Fruit fly (Drosophila melanogaster) whole organism, embryonic: ENCODE results near the gene CG1764.
A peak's percentile ranks its signal among the peaks of the same experiment; 100 is the strongest.

ENCODE experiments used
- B-H2 ChIP-seq: fragments of 200-800 bp; sonication (Bioruptor generic); optimal IDR thresholded peaks from 2 replicates; lab custom pipeline; 2018; ENCODE audit warnings: missing biosample characterization, mild to moderate bottlenecking, missing genetic modification characterization
- CG12299 ChIP-seq: fragments of 200-800 bp; sonication (Bioruptor generic); optimal IDR thresholded peaks from 2 replicates; lab custom pipeline; 2018; ENCODE audit warnings: missing biosample characterization, mild to moderate bottlenecking, missing genetic modification characterization
- CG13775 ChIP-seq: fragments of 200-800 bp; sonication (Bioruptor generic); optimal IDR thresholded peaks from 3 replicates; lab custom pipeline; 2017; ENCODE audit warnings: missing biosample characterization, mild to moderate bottlenecking, missing genetic modification characterization
- CG14860 ChIP-seq: fragments of 200-800 bp; sonication (Bioruptor generic); IDR thresholded peaks from 3 replicates; pipeline ENCODE4 v1.3.6; 2022; ENCODE audit warnings: missing biosample characterization, missing genetic modification characterization; ENCODE audit not compliant: partially characterized antibody
- CG1529 ChIP-seq: fragments of 200-800 bp; sonication (Bioruptor generic); optimal IDR thresholded peaks from 3 replicates; lab custom pipeline; 2018; ENCODE audit warnings: missing biosample characterization, missing genetic modification characterization
- CG15514 ChIP-seq: fragments of 200-800 bp; sonication (Bioruptor generic); optimal IDR thresholded peaks from 3 replicates; lab custom pipeline; 2017; ENCODE audit warnings: missing biosample characterization, missing genetic modification characterization, mild to moderate bottlenecking, moderate library complexity, missing genetic modification reagents
- CG17385 ChIP-seq: fragments of 200-800 bp; sonication (Bioruptor generic); optimal IDR thresholded peaks from 3 replicates; lab custom pipeline; 2018; ENCODE audit warnings: missing biosample characterization, mild to moderate bottlenecking, missing genetic modification characterization
- CG18011 ChIP-seq: fragments of 200-800 bp; sonication (Bioruptor generic); optimal IDR thresholded peaks from 2 replicates; lab custom pipeline; 2017; ENCODE audit warnings: missing biosample characterization, missing genetic modification characterization, mild to moderate bottlenecking, moderate library complexity, missing genotype
- CG2678 ChIP-seq: fragments of 200-800 bp; sonication (Bioruptor generic); optimal IDR thresholded peaks from 3 replicates; lab custom pipeline; 2019; ENCODE audit warnings: missing biosample characterization, mild to moderate bottlenecking, missing genetic modification characterization, moderate library complexity
- CG2712 ChIP-seq: fragments of 200-800 bp; optimal IDR thresholded peaks from 3 replicates; lab custom pipeline; 2019; ENCODE audit warnings: missing biosample characterization, mild to moderate bottlenecking, missing genetic modification characterization, moderate library complexity
- CG32532 ChIP-seq: fragments of 200-800 bp; sonication (Bioruptor generic); IDR thresholded peaks from 2 replicates; pipeline ENCODE4 v1.3.6; 2022; ENCODE audit warnings: missing biosample characterization, missing genetic modification characterization
- CG32767 ChIP-seq: fragments of 200-800 bp; sonication (Bioruptor generic); IDR thresholded peaks from 2 replicates; pipeline ENCODE4 v1.3.6; 2022; ENCODE audit warnings: missing biosample characterization, missing genetic modification characterization
- CG33557 ChIP-seq: fragments of 200-800 bp; sonication (Bioruptor generic); optimal IDR thresholded peaks from 2 replicates; lab custom pipeline; 2019; ENCODE audit warnings: missing biosample characterization, mild to moderate bottlenecking, missing genetic modification characterization, moderate library complexity
- CG4282 ChIP-seq: fragments of 200-800 bp; sonication (Bioruptor generic); optimal IDR thresholded peaks from 2 replicates; lab custom pipeline; 2016; ENCODE audit warnings: missing biosample characterization, missing genetic modification characterization
- CG5180 ChIP-seq: fragments of 200-800 bp; sonication (Bioruptor generic); optimal IDR thresholded peaks from 3 replicates; lab custom pipeline; 2017; ENCODE audit warnings: missing biosample characterization, missing genetic modification characterization, mild to moderate bottlenecking, moderate library complexity, missing genetic modification reagents
- CG6683 ChIP-seq: fragments of 200-800 bp; sonication (Bioruptor generic); optimal IDR thresholded peaks from 2 replicates; lab custom pipeline; 2017; ENCODE audit warnings: missing biosample characterization, mild to moderate bottlenecking, missing genetic modification characterization, missing genetic modification reagents
- D19A ChIP-seq: fragments of 200-800 bp; optimal IDR thresholded peaks from 3 replicates; lab custom pipeline; 2019; ENCODE audit warnings: missing biosample characterization, mild to moderate bottlenecking, missing genetic modification characterization, moderate library complexity
- Deaf1 ChIP-seq: fragments of 200-800 bp; optimal IDR thresholded peaks from 3 replicates; lab custom pipeline; 2019; ENCODE audit warnings: missing biosample characterization, mild to moderate bottlenecking, missing genetic modification characterization, moderate library complexity
- Dek ChIP-seq: fragments of 200-800 bp; sonication (Bioruptor generic); optimal IDR thresholded peaks from 3 replicates; lab custom pipeline; 2019; ENCODE audit warnings: missing biosample characterization, mild to moderate bottlenecking, missing genetic modification characterization, moderate library complexity
- ERR ChIP-seq: fragments of 200-800 bp; sonication (Bioruptor generic); optimal IDR thresholded peaks from 2 replicates; lab custom pipeline; 2016; ENCODE audit warnings: missing biosample characterization, missing genetic modification characterization
- HHEX ChIP-seq: fragments of 200-800 bp; sonication (Bioruptor generic); optimal IDR thresholded peaks from 3 replicates; lab custom pipeline; 2017; ENCODE audit warnings: missing biosample characterization, mild to moderate bottlenecking, missing genetic modification characterization, missing genetic modification reagents
- Jarid2 ChIP-seq: fragments of 200-800 bp; sonication (Bioruptor generic); optimal IDR thresholded peaks from 3 replicates; lab custom pipeline; 2017; ENCODE audit warnings: mild to moderate bottlenecking, missing biosample characterization, missing genetic modification reagents, missing genetic modification characterization
- Lim3 ChIP-seq: fragments of 200-800 bp; sonication (Bioruptor generic); IDR thresholded peaks from 2 replicates; pipeline ENCODE4 v1.3.6; 2022; ENCODE audit warnings: missing biosample characterization, missing genetic modification characterization
- Lpt ChIP-seq: fragments of >200 bp; optimal IDR thresholded peaks from 2 replicates; lab custom pipeline; 2018; ENCODE audit warnings: missing biosample characterization, missing genetic modification characterization
- Meics ChIP-seq: fragments of 200-800 bp; sonication (Bioruptor generic); optimal IDR thresholded peaks from 2 replicates; lab custom pipeline; 2017; ENCODE audit warnings: missing biosample characterization, mild to moderate bottlenecking, missing genetic modification characterization
- Mrtf ChIP-seq: fragments of 200-800 bp; sonication (Bioruptor generic); IDR thresholded peaks from 3 replicates; pipeline ENCODE4 v1.3.6; 2022; ENCODE audit warnings: missing biosample characterization, missing genetic modification characterization
- NfI ChIP-seq: fragments of 200-800 bp; sonication (Bioruptor generic); optimal IDR thresholded peaks from 3 replicates; lab custom pipeline; 2018; ENCODE audit warnings: missing biosample characterization, mild to moderate bottlenecking, missing genetic modification characterization, moderate library complexity
- Rfx ChIP-seq: fragments of 200-800 bp; sonication (Bioruptor generic); IDR thresholded peaks from 2 replicates; pipeline ENCODE4 v1.3.6; 2022; ENCODE audit warnings: missing biosample characterization, missing genetic modification characterization
- Trl ChIP-seq, 3 experiments: fragments of >200 bp in 2 of 3; fragments of 200-800 bp in 1 of 3; sonication (Bioruptor generic) in 1 of 3; optimal IDR thresholded peaks; 2 replicates in 1 of 3; 3 replicates in 2 of 3; lab custom pipeline; 2016 to 2017; ENCODE audit warnings: missing biosample characterization in 1 of 3, missing genetic modification characterization in 1 of 3
- bcd ChIP-seq: fragments of 200-800 bp; sonication (Bioruptor generic); optimal IDR thresholded peaks from 2 replicates; lab custom pipeline; 2017; ENCODE audit warnings: missing biosample characterization, mild to moderate bottlenecking, missing genetic modification characterization
- dan ChIP-seq: fragments of 200-800 bp; sonication (Bioruptor generic); IDR thresholded peaks from 2 replicates; pipeline ENCODE4 v1.3.6; 2022; ENCODE audit warnings: missing biosample characterization, missing genetic modification characterization
- danr ChIP-seq: fragments of 200-800 bp; sonication (Bioruptor generic); IDR thresholded peaks from 2 replicates; pipeline ENCODE4 v1.3.6; 2022; ENCODE audit warnings: missing biosample characterization, missing genetic modification characterization
- dimm ChIP-seq: fragments of 200-800 bp; sonication (Bioruptor generic); IDR thresholded peaks from 2 replicates; pipeline ENCODE4 v1.3.6; 2022; ENCODE audit warnings: missing biosample characterization, missing genetic modification characterization
- dmrt99B ChIP-seq: fragments of 200-800 bp; sonication (Bioruptor generic); optimal IDR thresholded peaks from 2 replicates; lab custom pipeline; 2018; ENCODE audit warnings: missing biosample characterization, mild to moderate bottlenecking, missing genetic modification characterization, moderate library complexity
- dpn ChIP-seq, 2 experiments: fragments of 200-800 bp; sonication (Bioruptor generic); optimal IDR thresholded peaks; 3 replicates each; lab custom pipeline; 2016; ENCODE audit warnings: missing biosample characterization in 2 of 2, missing genetic modification characterization in 2 of 2
- esg ChIP-seq: fragments of 200-800 bp; sonication (Bioruptor generic); conservative IDR thresholded peaks from 2 replicates; pipeline ENCODE4 v1.3.6; 2022; ENCODE audit warnings: missing biosample characterization, missing genetic modification characterization
- eve ChIP-seq, 2 experiments: fragments of >200 bp; optimal IDR thresholded peaks; 2 replicates each; lab custom pipeline; 2017; ENCODE audit warnings: missing biosample characterization in 2 of 2, missing genetic modification characterization in 2 of 2
- gcm ChIP-seq: fragments of 200-800 bp; sonication (Bioruptor generic); optimal IDR thresholded peaks from 2 replicates; lab custom pipeline; 2019; ENCODE audit warnings: missing biosample characterization, mild to moderate bottlenecking, missing genetic modification characterization, moderate library complexity
- grau ChIP-seq: fragments of 200-800 bp; optimal IDR thresholded peaks from 3 replicates; lab custom pipeline; 2019; ENCODE audit warnings: missing biosample characterization, mild to moderate bottlenecking, missing genetic modification characterization, moderate library complexity
- h ChIP-seq: fragments of >200 bp; optimal IDR thresholded peaks from 2 replicates; lab custom pipeline; 2017
- mam ChIP-seq: fragments of 200-800 bp; sonication (Bioruptor generic); optimal IDR thresholded peaks from 3 replicates; lab custom pipeline; 2016; ENCODE audit warnings: missing biosample characterization, missing genetic modification characterization
- prd ChIP-seq, 3 experiments: fragments of >200 bp in 2 of 3; fragments of 200-800 bp in 1 of 3; sonication (Bioruptor generic) in 1 of 3; optimal IDR thresholded peaks in 2 of 3; IDR thresholded peaks in 1 of 3; 2 replicates in 2 of 3; 3 replicates in 1 of 3; pipeline versions ENCODE4 v1.3.6 to Lab custom; 2017 to 2022; ENCODE audit warnings: missing biosample characterization in 1 of 3, missing genetic modification characterization in 1 of 3
- rib ChIP-seq: fragments of 200-800 bp; sonication (Bioruptor generic); IDR thresholded peaks from 2 replicates; pipeline ENCODE4 v1.3.6; 2022; ENCODE audit warnings: missing biosample characterization, missing genetic modification characterization
- scrt ChIP-seq: fragments of 200-800 bp; sonication (Bioruptor generic); optimal IDR thresholded peaks from 2 replicates; lab custom pipeline; 2018; ENCODE audit warnings: missing biosample characterization, mild to moderate bottlenecking, missing genetic modification characterization, moderate library complexity
- sd ChIP-seq: fragments of 200-800 bp; sonication (Bioruptor generic); optimal IDR thresholded peaks from 3 replicates; lab custom pipeline; 2018; ENCODE audit warnings: missing biosample characterization, mild to moderate bottlenecking, missing genetic modification characterization, moderate library complexity
- shn ChIP-seq: fragments of 200-800 bp; sonication (Bioruptor generic); optimal IDR thresholded peaks from 3 replicates; lab custom pipeline; 2016; ENCODE audit warnings: missing biosample characterization, missing genetic modification characterization
- sug ChIP-seq: fragments of 200-800 bp; optimal IDR thresholded peaks from 2 replicates; lab custom pipeline; 2019; ENCODE audit warnings: missing biosample characterization, mild to moderate bottlenecking, missing genetic modification characterization, moderate library complexity
- unpg ChIP-seq: fragments of 200-800 bp; sonication (Bioruptor generic); optimal IDR thresholded peaks from 3 replicates; lab custom pipeline; 2018; ENCODE audit warnings: missing biosample characterization, mild to moderate bottlenecking, missing genetic modification characterization, moderate library complexity
- wek ChIP-seq: fragments of 200-800 bp; sonication (Bioruptor generic); optimal IDR thresholded peaks from 3 replicates; lab custom pipeline; 2018; ENCODE audit warnings: missing biosample characterization, mild to moderate bottlenecking, missing genetic modification characterization, moderate library complexity

Gene CG1764

DNA sequence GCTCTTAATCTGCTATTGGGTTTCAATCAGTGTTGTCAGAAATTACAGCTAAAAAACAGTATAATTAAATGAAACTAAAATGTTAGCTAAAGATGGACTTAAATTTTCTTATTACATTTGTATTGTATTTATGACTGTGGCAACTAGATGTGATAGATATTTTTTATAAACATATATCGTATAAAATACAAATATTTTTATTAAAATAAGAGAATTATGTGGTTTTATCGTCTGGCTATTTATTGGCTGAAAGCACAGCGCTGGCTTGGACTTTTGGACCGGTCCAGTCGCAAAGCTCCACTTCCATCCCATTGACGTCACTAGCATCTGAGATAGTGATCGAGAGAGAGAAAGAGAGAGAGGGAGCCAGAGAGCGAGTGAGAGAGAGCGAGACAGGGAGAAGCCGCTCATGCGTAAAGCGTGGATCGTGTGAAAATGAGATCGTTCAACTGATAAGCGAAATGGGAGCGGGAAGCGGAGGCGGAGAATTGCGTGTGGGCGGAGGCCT is 17.2 kb upstream of the CG1764 start:
- no peak for TF ChIP-seq mam (GFP tag; lab: Kevin White, UChicago)
- TF ChIP-seq CG12299: peak; percentile 3
- TF ChIP-seq Rfx: 0 out of 2 replicates have a peak, but pooled peaks have one; percentile 14
- TF ChIP-seq CG1529 (GFP tag; lab: Kevin White, UChicago): no peak
- TF ChIP-seq Lim3: no peak
- TF ChIP-seq CG6683 (GFP tag; lab: Kevin White, UChicago): peak; percentile 28
- TF ChIP-seq CG2712 (tag; lab: Kevin White, UChicago): peak; percentile 50
- TF ChIP-seq CG5180: peak; percentile 22
- TF ChIP-seq CG15514 (GFP tag; lab: Kevin White, UChicago): peak; percentile 28
- TF ChIP-seq dimm (GFP tag; lab: Robert Waterston, UW): no peak
- TF ChIP-seq Trl (optimal IDR thresholded peaks at IDR 0.05; lab: Kevin White, UChicago): peak; percentile 53 to 80
- no peak for TF ChIP-seq Trl (GFP tag; optimal IDR thresholded peaks at IDR 0.05; lab: Kevin White, UChicago)
- peak; percentile 34 for TF ChIP-seq CG17385 (GFP tag; lab: Kevin White, UChicago)
- peak; percentile 55 for TF ChIP-seq Meics (GFP tag; lab: Kevin White, UChicago)
- peak; percentile 48 for TF ChIP-seq D19A
- TF ChIP-seq dmrt99B (tag; lab: Kevin White, UChicago): peak; percentile 53
- peak; percentile 8 for TF ChIP-seq scrt (GFP tag; lab: Kevin White, UChicago)
- TF ChIP-seq CG14860 (GFP tag; lab: Robert Waterston, UW): no peak
- TF ChIP-seq HHEX (GFP tag; lab: Kevin White, UChicago): peak; percentile 42
- peak; percentile 39 for TF ChIP-seq bcd (GFP tag; lab: Kevin White, UChicago)
- TF ChIP-seq CG32532: 0 out of 2 replicates have a peak, but pooled peaks have one; percentile 28
- TF ChIP-seq Lpt (GFP tag; lab: Kevin White, UChicago): no peak
- no peak for TF ChIP-seq CG4282 (GFP tag; lab: Kevin White, UChicago)
- TF ChIP-seq shn (GFP tag; lab: Kevin White, UChicago): no peak
- TF ChIP-seq unpg (GFP tag; lab: Kevin White, UChicago): peak; percentile 40
- peak; percentile 62 for TF ChIP-seq grau (tag; lab: Kevin White, UChicago)
- TF ChIP-seq Mrtf: no peak
- peak; percentile 62 for TF ChIP-seq Dek (tag; lab: Kevin White, UChicago)
- TF ChIP-seq wek (GFP tag; lab: Kevin White, UChicago): no peak
- no peak for TF ChIP-seq esg (GFP tag; lab: Robert Waterston, UW)
- peak in 1 of 2 experiments; percentile 48 for TF ChIP-seq eve (GFP tag; optimal IDR thresholded peaks at IDR 0.05; lab: Kevin White, UChicago)
- TF ChIP-seq dan (GFP tag; lab: Robert Waterston, UW): no peak
- no peak for TF ChIP-seq danr (GFP tag; lab: Robert Waterston, UW)
- peak; percentile 14 for TF ChIP-seq CG13775 (GFP tag; lab: Kevin White, UChicago)
- peak; percentile 73 for TF ChIP-seq CG2678 (tag; lab: Kevin White, UChicago)
- TF ChIP-seq Deaf1: peak; percentile 46
- TF ChIP-seq Jarid2 (GFP tag; lab: Kevin White, UChicago): peak; percentile 21
- TF ChIP-seq CG33557: no peak
- TF ChIP-seq B-H2: peak; percentile 43
- TF ChIP-seq CG32767 (GFP tag; lab: Robert Waterston, UW): no peak
- no peak for TF ChIP-seq prd (optimal IDR thresholded peaks at IDR 0.05; lab: Kevin White, UChicago)
- TF ChIP-seq prd (GFP tag; IDR thresholded peaks at IDR 0.05; lab: Robert Waterston, UW): no peak
- TF ChIP-seq rib (GFP tag; lab: Robert Waterston, UW): 0 out of 2 replicates have a peak, but pooled peaks have one; percentile 27
- no peak for TF ChIP-seq ERR
- peak; percentile 23 for TF ChIP-seq gcm
- peak; percentile 36 for TF ChIP-seq NfI
- TF ChIP-seq sug (tag; lab: Kevin White, UChicago): peak; percentile 43
- TF ChIP-seq CG18011 (GFP tag; lab: Kevin White, UChicago): no peak
- TF ChIP-seq dpn (GFP tag; optimal IDR thresholded peaks at IDR 0.05; lab: Kevin White, UChicago): peak in 1 of 2 experiments; percentile 11
- TF ChIP-seq h: no peak
- TF ChIP-seq sd: peak; percentile 0
